Worm (Caenorhabditis elegans): ENCODE data around the gene T01C3.3.

DNA sequence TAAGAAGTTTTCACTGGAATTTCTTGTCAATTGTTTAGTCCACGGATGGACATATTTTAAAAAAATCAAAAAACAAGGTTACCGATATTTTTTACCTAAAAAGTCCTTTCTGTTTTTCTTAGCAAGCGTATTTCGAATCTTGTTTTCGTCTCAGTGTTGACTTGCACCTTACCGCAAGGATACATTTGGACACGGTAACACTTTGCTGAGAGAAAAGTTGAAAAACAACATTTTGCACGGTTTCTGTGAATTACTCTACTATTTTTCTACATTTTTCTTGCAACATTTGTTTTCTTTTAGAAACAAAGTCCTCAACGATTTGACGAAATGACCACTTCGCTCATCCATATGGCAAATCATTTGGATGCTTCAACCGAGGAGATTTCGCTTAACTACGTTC, 43.0 kb downstream of the T01C3.3 start, which contains the start of gene hil-1:
- TF ChIP-seq ama-1 (optimal IDR thresholded peaks at IDR 0.05) (no peak), ceh-36 (tag; optimal IDR thresholded peaks at IDR 0.05) (no peak), tbx-37 (GFP tag; conservative IDR thresholded peaks at IDR 0.05) (no peak), tbx-11 (GFP tag; IDR thresholded peaks at IDR 0.05) (no peak), aly-1 (tag; optimal IDR thresholded peaks at IDR 0.05) (no peak), B0310.2 (tag; optimal IDR thresholded peaks at IDR 0.05) (no peak), scrt-1 (GFP tag; IDR thresholded peaks at IDR 0.05) (no peak), tra-4 (tag; optimal IDR thresholded peaks at IDR 0.05) (no peak), flt-1 (GFP tag; IDR thresholded peaks at IDR 0.05) (no peak), hmbx-1 (tag; optimal IDR thresholded peaks at IDR 0.05) (no peak)
